Worm (Caenorhabditis elegans): ENCODE results near the gene daf-12.
A peak's percentile ranks its signal among the peaks of the same experiment; 100 is the strongest.

DNA sequence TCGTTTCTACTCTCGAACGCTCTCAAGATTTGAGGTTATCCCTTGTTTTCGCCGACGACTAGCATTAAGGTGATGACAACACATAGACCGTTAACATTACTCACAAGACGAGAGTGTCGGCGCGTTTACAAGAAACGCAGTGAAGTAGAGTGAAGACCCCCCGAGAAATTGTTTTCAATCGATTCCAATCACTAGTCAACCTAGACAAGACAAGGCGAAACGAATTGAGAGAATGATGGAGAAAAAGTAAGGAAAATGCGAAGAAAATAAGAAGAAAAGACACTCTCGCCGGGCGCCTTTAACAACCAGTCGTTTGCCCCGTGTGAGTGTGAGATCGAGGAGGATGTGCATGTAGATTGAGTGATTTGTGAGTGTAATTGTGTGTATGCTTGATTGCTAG is 48.8 kb downstream of the daf-12 start:
- peak; percentile 1 for TF ChIP-seq ama-1 (optimal IDR thresholded peaks at IDR 0.05)
- no peak for TF ChIP-seq ceh-82 (tag; optimal IDR thresholded peaks at IDR 0.05)
- TF ChIP-seq lin-13 (GFP tag; optimal IDR thresholded peaks at IDR 0.05): no peak
- peak; percentile 75 for TF ChIP-seq F13H6.1 (tag; optimal IDR thresholded peaks at IDR 0.05)
- peak; percentile 86 for TF ChIP-seq crh-2 (tag; optimal IDR thresholded peaks at IDR 0.05)
- no peak for TF ChIP-seq lin-39 (tag; optimal IDR thresholded peaks at IDR 0.05)
- TF ChIP-seq C34F6.9 (tag; optimal IDR thresholded peaks at IDR 0.05): peak; percentile 39
- TF ChIP-seq nhr-237 (tag; optimal IDR thresholded peaks at IDR 0.05): no peak
- TF ChIP-seq ZK546.5 (tag; optimal IDR thresholded peaks at IDR 0.05): no peak
- TF ChIP-seq skn-1 (tag; optimal IDR thresholded peaks at IDR 0.05): no peak
